Fruit fly (Drosophila melanogaster) whole organism: ENCODE data around the gene CG46508.
"Not testable (repeated sequence)": the region's sequence is repeated elsewhere in the genome, so short reads cannot be mapped to it uniquely, and the experiment has no call there.

Source experiments
- CG8478 ChIP-seq: fragments of >200 bp; optimal IDR thresholded peaks from 2 replicates; lab custom pipeline; 2018; ENCODE audit warnings: inconsistent platforms
- EcR ChIP-seq, 2 experiments: fragments of >200 bp; optimal IDR thresholded peaks; 2 replicates each; lab custom pipeline; 2017; ENCODE audit warnings: missing biosample characterization in 2 of 2, missing genetic modification characterization in 2 of 2, missing genetic modification reagents in 2 of 2
- pan ChIP-seq: fragments of >200 bp; optimal IDR thresholded peaks from 2 replicates; lab custom pipeline; 2017
- psq ChIP-seq: fragments of >200 bp; optimal IDR thresholded peaks from 2 replicates; lab custom pipeline; 2017

DNA sequence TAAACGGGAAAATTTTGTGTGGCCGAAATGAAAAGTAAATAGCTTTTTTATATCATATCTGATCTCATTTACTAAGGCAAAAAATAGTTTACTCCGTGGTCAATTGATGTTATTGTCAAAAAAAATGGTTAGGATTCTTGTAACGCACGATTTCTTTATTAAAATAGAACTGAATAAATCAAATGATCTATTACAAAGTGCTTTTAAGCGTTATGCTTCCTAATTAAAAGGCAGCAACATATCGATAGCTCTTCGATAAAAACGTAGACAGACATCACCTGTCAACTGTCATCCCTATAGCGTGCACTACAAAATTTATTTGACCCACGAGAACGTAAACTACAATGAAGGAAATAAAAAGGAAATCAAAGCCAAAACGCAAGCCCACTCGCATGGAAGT lies 24.7 kb upstream of the CG46508 start, which contains the start of gene CG40813:
- TF ChIP-seq CG8478 (lab: Kevin White, UChicago); psq (lab: Kevin White, UChicago); pan; EcR (GFP tag; optimal IDR thresholded peaks at IDR 0.05; lab: Kevin White, UChicago): not testable (repeated sequence)
